Worm (Caenorhabditis elegans): ENCODE measurements around the gene clc-23.

- TF ChIP-seq pes-1 (GFP tag; IDR thresholded peaks at IDR 0.05) (no peak), ama-1 (optimal IDR thresholded peaks at IDR 0.05) (no peak), hmg-4 (GFP tag; optimal IDR thresholded peaks at IDR 0.05) (no peak), ceh-13 (GFP tag; optimal IDR thresholded peaks at IDR 0.05) (no peak), scrt-1 (GFP tag; IDR thresholded peaks at IDR 0.05) (no peak), hnd-1 (tag; optimal IDR thresholded peaks at IDR 0.05) (no peak), tbx-37 (GFP tag; conservative IDR thresholded peaks at IDR 0.05) (no peak), tra-4 (tag; optimal IDR thresholded peaks at IDR 0.05) (no peak), ceh-36 (tag; optimal IDR thresholded peaks at IDR 0.05) (no peak), sea-1 (GFP tag; conservative IDR thresholded peaks at IDR 0.05) (no peak), ets-7 (tag; optimal IDR thresholded peaks at IDR 0.05) (no peak), tbx-11 (GFP tag; IDR thresholded peaks at IDR 0.05) (no peak), hmbx-1 (tag; optimal IDR thresholded peaks at IDR 0.05) (no peak), flt-1 (GFP tag; IDR thresholded peaks at IDR 0.05) (no peak)
Measured at ce11 chrIII:1034853-1035252, 14.1 kb downstream of the clc-23 start.

All from whole organism, early embryonic.